Worm (Caenorhabditis elegans) whole organism, midembryonic: ENCODE data around the gene C47E8.3.

Experiments
- T22C8.4 ChIP-seq: fragments of 200-800 bp; sonication (Bioruptor generic); IDR thresholded peaks from 2 replicates; pipeline ENCODE4 v1.3.6; 2022; ENCODE audit warnings: missing genetic modification characterization, missing compliant biosample characterization
- cog-1 ChIP-seq: sonication (generic microtip); optimal IDR thresholded peaks from 2 replicates; lab custom pipeline; 2016; ENCODE audit warnings: missing genetic modification characterization, missing compliant biosample characterization
- flt-1 ChIP-seq: fragments of 200-800 bp; sonication (Bioruptor generic); IDR thresholded peaks from 2 replicates; pipeline ENCODE4 v1.3.6; 2022; ENCODE audit warnings: missing genetic modification characterization, missing compliant biosample characterization
- klf-2 ChIP-seq: fragments of 200-800 bp; sonication (Bioruptor generic); conservative IDR thresholded peaks from 2 replicates; pipeline ENCODE4 v1.3.6; 2022; ENCODE audit warnings: missing genetic modification reagents, missing genetic modification characterization, missing compliant biosample characterization
- med-1 ChIP-seq: sonication (generic microtip); optimal IDR thresholded peaks from 2 replicates; lab custom pipeline; 2017; ENCODE audit warnings: missing genetic modification characterization, mild to moderate bottlenecking, missing compliant biosample characterization, antibody characterized with exemption, missing genetic modification reagents; ENCODE audit not compliant: insufficient read depth
- ref-1 ChIP-seq: fragments of 200-800 bp; sonication (Bioruptor generic); conservative IDR thresholded peaks from 2 replicates; pipeline ENCODE4 v1.3.6; 2022; ENCODE audit warnings: missing genetic modification reagents, missing genetic modification characterization, missing compliant biosample characterization
- tab-1 ChIP-seq: fragments of 200-800 bp; sonication (Bioruptor generic); IDR thresholded peaks from 2 replicates; pipeline ENCODE4 v1.3.6; 2022; ENCODE audit warnings: missing genetic modification characterization, missing compliant biosample characterization
- ztf-23 ChIP-seq: fragments of 200-800 bp; sonication (Bioruptor generic); IDR thresholded peaks from 2 replicates; pipeline ENCODE4 v1.3.6; 2022; ENCODE audit warnings: missing genetic modification reagents, missing genetic modification characterization, missing compliant biosample characterization
- ztf-29 ChIP-seq: fragments of 200-800 bp; sonication (Bioruptor generic); IDR thresholded peaks from 2 replicates; pipeline ENCODE4 v1.3.6; 2022; ENCODE audit warnings: missing genetic modification reagents, missing genetic modification characterization, missing compliant biosample characterization

Gene C47E8.3

DNA sequence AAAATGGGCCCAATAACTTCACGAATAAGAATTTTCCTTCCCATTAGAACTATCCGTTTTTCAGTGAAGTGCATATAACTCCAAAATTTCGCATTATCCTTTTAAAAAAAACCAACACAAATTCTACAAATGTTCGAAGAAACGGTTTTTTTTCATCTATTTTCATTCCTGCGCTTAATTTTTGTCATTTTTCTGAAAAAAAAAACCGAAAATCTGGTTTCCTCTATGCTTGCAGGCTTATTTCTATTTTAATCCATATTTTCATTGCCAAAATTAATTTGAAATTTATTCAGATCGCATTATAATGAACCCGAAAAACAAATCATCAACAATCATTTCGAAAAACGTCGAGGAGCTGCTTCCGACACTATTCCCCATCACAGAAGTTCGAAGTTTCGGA, 18.6 kb downstream of the C47E8.3 start, which contains the start of gene set-5:
Gene set-5 (plus strand): TSS at position 301 of the 400 bp plus-strand sequence.
- no peak for TF ChIP-seq cog-1 (tag; lab: Kevin White, UChicago)
- no peak for TF ChIP-seq flt-1 (GFP tag; lab: Robert Waterston, UW)
- no peak for TF ChIP-seq ref-1 (GFP tag; lab: Robert Waterston, UW)
- TF ChIP-seq tab-1 (GFP tag; lab: Robert Waterston, UW) = no peak
- TF ChIP-seq med-1 (GFP tag; lab: Kevin White, UChicago) = no peak
- TF ChIP-seq ztf-29 (GFP tag; lab: Robert Waterston, UW) = no peak
- no peak for TF ChIP-seq T22C8.4 (GFP tag; lab: Robert Waterston, UW)
- no peak for TF ChIP-seq klf-2 (GFP tag; lab: Robert Waterston, UW)
- TF ChIP-seq ztf-23 (GFP tag; lab: Robert Waterston, UW) = no peak

DNA sequence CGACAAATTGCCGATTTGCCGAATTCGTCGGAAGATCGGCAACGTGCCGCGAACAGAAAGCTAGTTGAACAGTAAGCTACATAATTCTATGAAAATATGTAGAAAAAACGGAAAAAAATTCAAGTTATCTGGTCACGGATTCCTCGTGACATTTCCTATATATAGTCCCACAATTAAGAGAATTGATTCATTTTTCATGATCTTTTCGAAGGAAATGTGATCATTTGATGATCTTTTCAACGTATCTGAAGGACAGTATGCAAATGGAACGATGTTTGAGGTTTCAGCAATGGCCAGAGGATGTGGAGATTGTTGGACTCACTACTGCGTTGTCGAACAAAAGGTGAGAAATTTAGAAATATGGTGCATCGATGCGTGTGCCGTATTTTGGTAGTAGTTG, 27.8 kb downstream of the C47E8.3 start, which contains the start of gene R08A2.9:
Gene R08A2.9 (plus strand): TSS at position 301 of the 400 bp plus-strand sequence.
- TF ChIP-seq cog-1 (tag; lab: Kevin White, UChicago) = no peak
- TF ChIP-seq flt-1 (GFP tag; lab: Robert Waterston, UW) = no peak
- no peak for TF ChIP-seq klf-2 (GFP tag; lab: Robert Waterston, UW)
- TF ChIP-seq ztf-29 (GFP tag; lab: Robert Waterston, UW) = no peak
- TF ChIP-seq ztf-23 (GFP tag; lab: Robert Waterston, UW) = no peak
- no peak for TF ChIP-seq med-1 (GFP tag; lab: Kevin White, UChicago)
- no peak for TF ChIP-seq tab-1 (GFP tag; lab: Robert Waterston, UW)
- TF ChIP-seq ref-1 (GFP tag; lab: Robert Waterston, UW) = no peak
- TF ChIP-seq T22C8.4 (GFP tag; lab: Robert Waterston, UW) = no peak

DNA sequence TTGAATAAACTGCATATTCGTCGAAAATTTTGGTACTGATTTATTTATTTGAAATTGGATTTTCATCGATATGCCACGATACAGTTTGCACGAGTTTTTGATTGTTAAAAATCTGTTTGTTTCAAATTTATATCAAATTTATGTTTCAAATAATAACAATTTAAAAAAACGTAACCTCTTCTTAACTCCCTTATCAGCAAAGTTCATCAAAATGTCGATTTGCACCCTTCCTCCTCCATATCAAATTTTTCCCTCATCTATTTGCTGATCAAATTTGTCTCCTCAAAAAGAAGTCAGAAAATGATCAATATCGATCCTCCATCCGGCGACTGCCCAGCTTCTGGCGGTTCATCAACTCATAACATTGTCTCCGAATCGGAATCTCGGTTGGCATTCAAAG, 31.0 kb downstream of the C47E8.3 start, which contains the start of gene ssp-33:
Gene ssp-33 (plus strand): TSS at position 301 of the 400 bp plus-strand sequence.
- no peak for TF ChIP-seq tab-1 (GFP tag; lab: Robert Waterston, UW)
- no peak for TF ChIP-seq T22C8.4 (GFP tag; lab: Robert Waterston, UW)
- no peak for TF ChIP-seq ref-1 (GFP tag; lab: Robert Waterston, UW)
- TF ChIP-seq klf-2 (GFP tag; lab: Robert Waterston, UW) = no peak
- no peak for TF ChIP-seq ztf-23 (GFP tag; lab: Robert Waterston, UW)
- TF ChIP-seq cog-1 (tag; lab: Kevin White, UChicago) = no peak
- no peak for TF ChIP-seq flt-1 (GFP tag; lab: Robert Waterston, UW)
- TF ChIP-seq med-1 (GFP tag; lab: Kevin White, UChicago) = no peak
- no peak for TF ChIP-seq ztf-29 (GFP tag; lab: Robert Waterston, UW)

DNA sequence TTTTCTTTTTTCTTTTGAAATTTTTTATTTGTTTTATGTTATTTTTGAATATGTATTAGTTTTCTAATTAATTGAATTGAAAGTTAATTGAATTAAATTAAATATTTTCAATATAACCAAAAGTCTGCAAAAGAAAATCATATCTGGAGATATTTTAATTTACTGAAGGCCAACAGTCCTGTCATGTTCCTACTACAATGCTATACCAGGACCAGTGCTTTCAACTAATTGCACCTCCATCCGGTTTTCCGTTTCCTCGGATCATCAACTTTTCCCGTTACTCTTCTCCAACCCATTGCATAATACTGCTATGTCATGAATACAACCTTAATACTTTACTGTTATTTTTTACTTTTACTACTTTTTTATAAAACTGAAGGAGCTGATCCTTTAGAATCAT, 32.2 kb downstream of the C47E8.3 start, which contains the start of gene R08A2.5:
Gene R08A2.5 (plus strand): TSS at position 301 of the 400 bp plus-strand sequence.
- TF ChIP-seq tab-1 (GFP tag; lab: Robert Waterston, UW) (no peak), ref-1 (GFP tag; lab: Robert Waterston, UW) (no peak), ztf-23 (GFP tag; lab: Robert Waterston, UW) (no peak), med-1 (GFP tag; lab: Kevin White, UChicago) (no peak), klf-2 (GFP tag; lab: Robert Waterston, UW) (no peak), flt-1 (GFP tag; lab: Robert Waterston, UW) (no peak)

DNA sequence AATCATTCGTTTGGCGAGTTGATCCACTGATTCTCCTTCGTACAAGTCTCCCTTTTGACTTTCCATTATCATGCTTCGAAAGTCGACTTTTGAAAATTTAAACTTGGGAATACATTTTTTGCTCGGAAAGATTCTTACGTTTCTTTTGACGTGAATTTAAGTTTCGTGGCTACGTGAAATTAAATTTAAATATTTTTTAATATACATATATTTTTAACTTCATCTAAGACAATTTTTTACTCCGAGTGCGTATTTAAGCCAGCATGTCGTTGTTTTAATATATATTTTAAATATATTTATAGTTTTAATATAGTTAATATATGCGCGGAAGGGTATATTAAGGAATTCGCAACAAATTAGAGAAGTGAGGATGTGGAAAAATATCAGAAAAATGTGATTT, 35.5 kb downstream of the C47E8.3 start, which contains the start of gene R08A2.2:
Gene R08A2.2 (minus strand): TSS at position 101 of the 400 bp plus-strand sequence.
- TF ChIP-seq ztf-23 (GFP tag; lab: Robert Waterston, UW) (no peak), flt-1 (GFP tag; lab: Robert Waterston, UW) (no peak), klf-2 (GFP tag; lab: Robert Waterston, UW) (no peak)

DNA sequence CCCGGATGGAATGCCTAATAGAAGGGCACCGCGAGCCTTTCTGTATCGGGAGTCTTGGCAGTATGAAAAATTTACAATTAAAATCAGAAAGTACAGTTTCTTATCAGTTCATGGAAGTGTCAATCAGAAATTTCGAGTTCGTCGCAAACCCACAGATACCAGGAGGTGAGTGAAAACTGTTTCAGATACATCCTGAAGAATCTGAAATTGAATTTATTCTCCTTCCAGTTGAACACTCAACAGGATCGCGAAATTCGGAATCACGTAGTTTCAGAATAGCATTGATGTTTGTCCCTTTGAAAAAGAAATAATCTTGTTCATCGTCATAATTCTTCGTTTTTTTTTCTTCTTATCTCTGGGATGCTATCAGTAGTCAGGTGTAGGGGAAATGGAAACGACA, 36.0 kb downstream of the C47E8.3 start, which contains the start of gene fbxa-147:
Gene fbxa-147 (plus strand): TSS at position 386 of the 400 bp plus-strand sequence.
- TF ChIP-seq cog-1 (tag; lab: Kevin White, UChicago) = no peak
- TF ChIP-seq med-1 (GFP tag; lab: Kevin White, UChicago) = no peak
- TF ChIP-seq ztf-29 (GFP tag; lab: Robert Waterston, UW) = no peak
- no peak for TF ChIP-seq ztf-23 (GFP tag; lab: Robert Waterston, UW)
- TF ChIP-seq T22C8.4 (GFP tag; lab: Robert Waterston, UW) = no peak

DNA sequence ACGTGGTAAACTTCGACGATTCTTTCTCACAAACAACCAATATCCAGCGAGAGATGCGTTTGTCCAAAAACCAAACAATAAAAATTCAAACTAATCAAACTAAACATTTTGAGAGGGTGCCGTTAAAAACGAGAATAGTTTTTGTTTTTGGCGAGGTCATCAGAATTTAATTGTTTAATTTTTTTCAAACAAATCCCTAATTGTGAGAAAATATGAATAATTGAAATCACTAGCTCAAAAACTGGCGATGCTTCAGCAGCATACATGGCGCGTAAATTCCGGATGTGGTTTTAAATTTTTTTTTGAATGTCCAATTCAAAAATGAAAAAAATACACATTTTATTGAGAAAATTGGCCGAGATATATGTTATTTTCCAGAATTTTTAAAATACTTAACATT, 39.4 kb downstream of the C47E8.3 start, which contains the start of gene R08A2.1:
Gene R08A2.1 (minus strand): TSS at position 101 of the 400 bp plus-strand sequence.
- TF ChIP-seq ztf-23 (GFP tag; lab: Robert Waterston, UW) (no peak), ref-1 (GFP tag; lab: Robert Waterston, UW) (no peak), tab-1 (GFP tag; lab: Robert Waterston, UW) (no peak), T22C8.4 (GFP tag; lab: Robert Waterston, UW) (no peak), ztf-29 (GFP tag; lab: Robert Waterston, UW) (no peak), klf-2 (GFP tag; lab: Robert Waterston, UW) (no peak), cog-1 (tag; lab: Kevin White, UChicago) (no peak), med-1 (GFP tag; lab: Kevin White, UChicago) (no peak), flt-1 (GFP tag; lab: Robert Waterston, UW) (no peak)

DNA sequence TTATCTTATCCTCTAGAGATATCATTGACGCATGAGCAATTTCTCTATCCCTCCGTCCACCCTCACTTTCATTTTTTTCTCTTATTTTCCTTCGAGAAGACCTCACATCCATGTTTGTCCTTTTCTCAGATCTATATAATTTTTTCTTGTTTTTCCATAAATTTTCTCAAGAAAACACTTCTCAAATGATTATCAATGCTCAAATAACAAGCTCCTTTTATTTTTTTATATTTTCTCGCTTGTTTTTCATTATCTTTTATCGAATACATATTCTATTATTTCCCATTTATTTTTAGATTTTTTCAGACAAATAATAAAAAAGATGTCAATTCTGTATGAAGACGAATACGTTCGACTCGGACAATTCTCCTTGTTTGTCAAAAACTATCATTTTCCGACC, 42.9 kb downstream of the C47E8.3 start, which contains the start of gene R08A2.7:
Gene R08A2.7 (plus strand): TSS at position 301 of the 400 bp plus-strand sequence.
- TF ChIP-seq med-1 (GFP tag; lab: Kevin White, UChicago) (no peak), klf-2 (GFP tag; lab: Robert Waterston, UW) (no peak), cog-1 (tag; lab: Kevin White, UChicago) (no peak), ztf-23 (GFP tag; lab: Robert Waterston, UW) (no peak), flt-1 (GFP tag; lab: Robert Waterston, UW) (no peak), ref-1 (GFP tag; lab: Robert Waterston, UW) (no peak), tab-1 (GFP tag; lab: Robert Waterston, UW) (no peak), ztf-29 (GFP tag; lab: Robert Waterston, UW) (no peak), T22C8.4 (GFP tag; lab: Robert Waterston, UW) (no peak)

DNA sequence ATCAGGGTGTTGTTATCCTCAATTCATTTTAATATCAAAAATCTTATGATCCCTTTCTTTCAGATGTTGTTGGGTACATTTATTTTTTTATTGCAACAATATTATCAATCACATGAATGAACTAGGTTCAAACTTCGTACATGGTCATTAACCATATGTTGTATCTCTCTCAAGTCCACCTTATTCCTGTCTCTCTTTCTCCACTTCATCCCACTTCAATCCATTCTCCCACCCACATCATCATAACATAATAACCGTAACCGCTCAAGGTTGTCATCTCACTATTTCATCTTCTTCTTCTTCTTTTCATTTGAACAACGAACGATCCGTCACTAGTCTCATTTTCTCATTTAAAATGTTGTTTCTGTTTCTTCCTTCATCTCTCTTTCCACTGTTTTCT, 45.3 kb downstream of the C47E8.3 start:
- no peak for TF ChIP-seq flt-1 (GFP tag; lab: Robert Waterston, UW)
- TF ChIP-seq ztf-29 (GFP tag; lab: Robert Waterston, UW) = no peak
- TF ChIP-seq med-1 (GFP tag; lab: Kevin White, UChicago) = no peak
- TF ChIP-seq T22C8.4 (GFP tag; lab: Robert Waterston, UW) = no peak
- TF ChIP-seq ref-1 (GFP tag; lab: Robert Waterston, UW) = no peak
- no peak for TF ChIP-seq klf-2 (GFP tag; lab: Robert Waterston, UW)
- TF ChIP-seq cog-1 (tag; lab: Kevin White, UChicago) = no peak
- TF ChIP-seq tab-1 (GFP tag; lab: Robert Waterston, UW) = no peak
- TF ChIP-seq ztf-23 (GFP tag; lab: Robert Waterston, UW) = no peak
